Fruit fly (Drosophila melanogaster): ENCODE data around the gene Pig1.
"Not testable (repeated sequence)": the region's sequence is repeated elsewhere in the genome, so short reads cannot be mapped to it uniquely, and the experiment has no call there.

Gene Pig1

DNA sequence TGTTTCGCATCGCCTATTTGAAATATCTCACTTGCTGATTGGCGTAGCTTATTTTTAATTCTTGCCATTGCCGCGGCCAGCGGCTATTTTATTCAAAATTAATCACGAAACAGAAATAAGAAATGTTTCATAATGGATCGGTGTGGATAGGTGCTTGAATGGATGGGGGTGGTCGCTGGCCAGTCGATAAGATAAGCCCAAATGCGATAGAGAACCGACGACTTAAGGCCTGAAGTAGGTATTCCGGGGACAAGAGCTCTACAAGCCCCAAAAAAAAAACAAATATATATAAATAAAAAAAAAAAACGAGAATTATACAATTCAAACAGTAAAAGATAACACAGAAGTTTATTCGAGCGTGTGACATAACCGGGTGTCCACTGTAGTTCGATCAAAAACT lies 11.4 kb upstream of the Pig1 start:
- no peak for TF ChIP-seq Ets98B (GFP tag; IDR thresholded peaks at IDR 0.05)
- TF ChIP-seq CG12605 (GFP tag; IDR thresholded peaks at IDR 0.05) = no peak
- TF ChIP-seq CG15710 (tag; optimal IDR thresholded peaks at IDR 0.05) = no peak
- no peak for TF ChIP-seq CG10348 (GFP tag; IDR thresholded peaks at IDR 0.05)
- no peak for TF ChIP-seq CG14655 (GFP tag; optimal IDR thresholded peaks at IDR 0.05)
- TF ChIP-seq CG17806 (tag; optimal IDR thresholded peaks at IDR 0.05) = no peak
- TF ChIP-seq gl (tag; optimal IDR thresholded peaks at IDR 0.05) = no peak
- no peak for TF ChIP-seq Pif1B (GFP tag; optimal IDR thresholded peaks at IDR 0.05)
- TF ChIP-seq CG32121 (GFP tag; IDR thresholded peaks at IDR 0.05) = no peak
- TF ChIP-seq Pif1A (GFP tag; optimal IDR thresholded peaks at IDR 0.05) = no peak
- no peak for TF ChIP-seq CG13204 (GFP tag; optimal IDR thresholded peaks at IDR 0.05)
- no peak for TF ChIP-seq rn (GFP tag; IDR thresholded peaks at IDR 0.05)

DNA sequence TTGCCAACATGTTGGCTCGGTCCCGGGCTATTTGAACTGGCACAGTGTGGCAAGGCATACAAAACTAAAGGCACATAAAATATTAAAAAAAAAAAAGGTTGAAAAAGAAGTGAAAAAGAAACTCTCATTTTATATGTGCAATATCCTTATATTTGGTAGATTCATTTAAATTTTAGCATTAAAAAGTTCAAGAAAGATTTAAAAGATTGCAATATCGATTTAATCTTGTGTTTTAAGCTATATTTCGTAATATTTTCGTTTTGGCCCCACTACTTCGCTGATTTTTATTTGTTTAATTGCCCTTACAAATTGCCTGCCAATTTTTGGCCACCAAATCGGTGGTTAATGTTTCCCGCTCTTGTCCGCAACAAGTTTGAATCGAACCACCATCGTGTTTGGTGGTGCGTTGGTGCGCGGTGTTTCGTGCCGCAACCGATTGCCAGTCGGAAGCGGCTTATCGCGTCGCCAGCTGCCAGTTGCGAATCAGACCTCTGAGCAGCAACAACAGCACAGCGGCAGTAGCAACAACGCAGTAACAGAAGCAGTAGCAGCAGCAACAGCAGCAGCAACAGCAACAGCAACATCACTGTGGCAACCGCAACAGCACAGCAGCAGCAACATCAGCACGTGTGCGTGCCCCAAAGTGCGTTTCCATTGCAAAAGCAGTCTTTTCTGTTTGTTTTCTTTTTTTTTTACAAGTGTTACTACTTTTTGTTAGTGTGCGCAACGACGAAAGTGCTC lies 6.7 kb upstream of the Pig1 start:
- TF ChIP-seq Pif1A (GFP tag; optimal IDR thresholded peaks at IDR 0.05) (peak; percentile 87), Snoo (tag; optimal IDR thresholded peaks at IDR 0.05) (peak; percentile 80), CG15710 (tag; optimal IDR thresholded peaks at IDR 0.05) (peak; percentile 87), Ets98B (GFP tag; IDR thresholded peaks at IDR 0.05) (peak; percentile 86), CG4496 (GFP tag; IDR thresholded peaks at IDR 0.05) (peak; percentile 95), D1 (tag; optimal IDR thresholded peaks at IDR 0.05) (peak; percentile 86), gl (tag; optimal IDR thresholded peaks at IDR 0.05) (peak; percentile 41), CG34367 (tag; optimal IDR thresholded peaks at IDR 0.05) (peak; percentile 81), CG14655 (GFP tag; optimal IDR thresholded peaks at IDR 0.05) (peak; percentile 98), CG17806 (tag; optimal IDR thresholded peaks at IDR 0.05) (peak; percentile 89), Pif1B (GFP tag; optimal IDR thresholded peaks at IDR 0.05) (peak; percentile 80), CG8301 (tag; optimal IDR thresholded peaks at IDR 0.05) (peak; percentile 96), CG13204 (GFP tag; optimal IDR thresholded peaks at IDR 0.05) (peak; percentile 53), rn (GFP tag; IDR thresholded peaks at IDR 0.05) (peak; percentile 89), fd96Ca (GFP tag; IDR thresholded peaks at IDR 0.05) (peak; percentile 80), CG8159 (tag; optimal IDR thresholded peaks at IDR 0.05) (peak; percentile 94), CG9948 (tag; optimal IDR thresholded peaks at IDR 0.05) (peak; percentile 94), CG12605 (GFP tag; IDR thresholded peaks at IDR 0.05) (peak; percentile 74), CG32121 (GFP tag; IDR thresholded peaks at IDR 0.05) (peak; percentile 92), CG10348 (GFP tag; IDR thresholded peaks at IDR 0.05) (peak; percentile 88), EcR (GFP tag; optimal IDR thresholded peaks at IDR 0.05) (no peak)

DNA sequence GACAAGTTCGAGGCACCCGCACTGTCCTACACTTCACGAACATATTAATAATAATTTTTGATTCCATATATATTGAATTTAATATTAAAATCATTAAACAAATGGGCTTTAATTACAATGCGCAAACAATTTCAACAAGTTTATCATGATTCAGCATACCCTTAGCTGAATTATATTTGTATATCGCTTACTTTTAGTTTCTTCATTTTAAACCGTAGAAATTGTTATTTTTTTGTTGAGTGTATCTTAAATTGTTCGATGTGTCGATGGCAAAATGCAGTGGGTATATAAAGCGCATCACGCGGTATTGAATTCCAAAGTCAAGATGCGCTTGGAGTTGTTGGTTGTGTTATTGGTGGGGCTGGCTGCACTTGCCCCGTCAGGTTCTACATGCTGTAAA lies 700 bp upstream of the Pig1 start, which contains the start of gene Sgs4:
TSS of gene Sgs4 (plus strand) at position 301 of the 400 bp plus-strand sequence.
- TF ChIP-seq CG9948 (tag; optimal IDR thresholded peaks at IDR 0.05) (no peak), D1 (tag; optimal IDR thresholded peaks at IDR 0.05) (no peak), CG10348 (GFP tag; IDR thresholded peaks at IDR 0.05) (no peak), CG4496 (GFP tag; IDR thresholded peaks at IDR 0.05) (no peak)

DNA sequence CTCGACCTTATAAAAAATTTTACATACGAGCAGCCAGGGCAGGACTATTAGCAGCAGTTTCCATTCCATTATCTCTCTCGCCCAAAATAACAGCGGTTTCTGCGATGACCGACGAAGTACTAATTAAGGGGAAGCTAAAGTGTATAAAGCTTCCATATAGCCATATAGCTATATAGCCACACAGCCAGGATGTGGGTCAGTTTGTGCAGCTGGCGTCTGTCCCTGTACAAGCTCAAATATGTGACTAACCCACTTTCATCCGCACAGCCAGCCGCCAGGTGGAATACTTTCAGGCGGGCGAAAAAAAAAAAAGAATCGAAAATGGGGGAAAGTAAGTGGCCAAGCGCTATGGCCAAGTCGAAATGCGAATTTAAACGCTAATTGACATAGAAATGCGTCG lies 5.0 kb downstream of the Pig1 start, which contains the start of gene ng4:
TSS of gene ng4 (minus strand) at position 101 of the 400 bp plus-strand sequence.
- TF ChIP-seq D1 (tag; optimal IDR thresholded peaks at IDR 0.05) (no peak), Pif1B (GFP tag; optimal IDR thresholded peaks at IDR 0.05) (no peak), CG10348 (GFP tag; IDR thresholded peaks at IDR 0.05) (no peak), fd96Ca (GFP tag; IDR thresholded peaks at IDR 0.05) (no peak), Ets98B (GFP tag; IDR thresholded peaks at IDR 0.05) (no peak), CG13204 (GFP tag; optimal IDR thresholded peaks at IDR 0.05) (no peak), CG8159 (tag; optimal IDR thresholded peaks at IDR 0.05) (no peak), CG34367 (tag; optimal IDR thresholded peaks at IDR 0.05) (no peak), Pif1A (GFP tag; optimal IDR thresholded peaks at IDR 0.05) (no peak), CG32121 (GFP tag; IDR thresholded peaks at IDR 0.05) (no peak), CG17806 (tag; optimal IDR thresholded peaks at IDR 0.05) (no peak), rn (GFP tag; IDR thresholded peaks at IDR 0.05) (no peak), CG12605 (GFP tag; IDR thresholded peaks at IDR 0.05) (no peak), gl (tag; optimal IDR thresholded peaks at IDR 0.05) (no peak), CG8301 (tag; optimal IDR thresholded peaks at IDR 0.05) (no peak), Snoo (tag; optimal IDR thresholded peaks at IDR 0.05) (no peak), EcR (GFP tag; optimal IDR thresholded peaks at IDR 0.05) (no peak)

DNA sequence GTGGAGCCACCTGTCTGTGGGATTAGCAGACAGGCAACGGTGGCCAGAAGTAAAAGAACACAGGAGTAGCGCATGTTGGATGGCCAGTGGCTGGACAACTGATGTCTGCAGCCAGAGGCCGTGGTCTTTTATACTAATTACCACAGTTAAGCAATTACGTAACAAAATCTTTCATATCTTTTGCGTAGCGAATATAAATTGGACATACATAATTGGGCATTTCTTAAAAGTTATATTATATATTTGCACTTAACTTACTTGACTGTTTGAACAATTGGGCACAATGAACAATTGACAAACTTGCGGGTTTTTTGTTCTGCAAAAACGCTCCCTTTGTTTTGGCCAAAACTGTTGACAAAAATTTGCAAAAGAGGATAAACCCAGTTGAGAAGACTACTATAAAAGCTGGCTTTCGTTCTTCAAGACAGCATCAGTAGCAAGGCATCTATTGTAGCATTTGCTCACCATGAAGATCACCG lies 7.1 kb downstream of the Pig1 start, which contains the start of the genes ng3 and ng1:
TSS of gene ng3 (minus strand) at position 101 of the 479 bp plus-strand sequence.
TSS of gene ng1 (plus strand) at position 429 of the 479 bp plus-strand sequence.
- TF ChIP-seq Pif1B (GFP tag; optimal IDR thresholded peaks at IDR 0.05) (no peak), D1 (tag; optimal IDR thresholded peaks at IDR 0.05) (no peak), Snoo (tag; optimal IDR thresholded peaks at IDR 0.05) (no peak)

DNA sequence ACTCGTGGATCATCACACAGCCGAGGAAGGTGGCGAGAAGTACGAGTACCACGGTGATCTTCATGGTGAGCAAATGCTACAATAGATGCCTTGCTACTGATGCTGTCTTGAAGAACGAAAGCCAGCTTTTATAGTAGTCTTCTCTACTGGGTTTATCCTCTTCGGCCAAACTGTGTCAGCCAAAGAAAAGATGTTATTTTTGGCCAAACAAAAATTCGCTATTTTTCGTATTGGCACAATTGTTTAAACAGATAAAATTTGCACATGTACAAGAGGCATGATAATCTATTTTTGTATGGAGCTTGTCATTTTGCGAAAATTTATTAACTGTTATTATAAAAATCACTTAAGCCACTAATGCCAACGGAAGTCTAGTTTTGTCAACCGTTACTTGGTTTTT lies 8.6 kb downstream of the Pig1 start, which contains the start of gene ng2:
TSS of gene ng2 (minus strand) at position 101 of the 400 bp plus-strand sequence.
- not testable (repeated sequence) for TF ChIP-seq CG14655 (GFP tag; optimal IDR thresholded peaks at IDR 0.05); gl (tag; optimal IDR thresholded peaks at IDR 0.05); CG32121 (GFP tag; IDR thresholded peaks at IDR 0.05)

Measured in whole organism, pupa.